Fruit fly (Drosophila melanogaster): ENCODE data around the gene IntS4.

Gene IntS4

DNA sequence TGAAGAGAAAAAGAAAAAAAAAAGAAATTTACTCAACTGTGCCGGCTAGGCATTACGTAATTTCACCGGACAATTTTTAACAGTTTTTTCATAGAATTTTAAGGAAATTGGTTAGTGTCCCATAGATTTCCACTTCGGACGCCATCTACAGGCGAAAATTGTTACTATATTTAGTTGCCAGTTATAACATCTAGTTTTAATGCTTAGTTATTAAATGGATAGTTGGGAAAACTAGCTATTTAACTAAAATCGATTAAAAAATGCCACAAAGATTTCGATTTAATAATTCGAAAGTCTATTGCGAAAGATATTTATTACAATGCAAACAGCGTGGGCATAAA is 24.3 kb downstream of the IntS4 start:
- no peak for TF ChIP-seq CG15710 (tag; optimal IDR thresholded peaks at IDR 0.05)
- TF ChIP-seq CG14655 (GFP tag; optimal IDR thresholded peaks at IDR 0.05) = no peak
- no peak for TF ChIP-seq CG10348 (GFP tag; IDR thresholded peaks at IDR 0.05)
- no peak for TF ChIP-seq CG4496 (GFP tag; IDR thresholded peaks at IDR 0.05)
- TF ChIP-seq CG17806 (tag; optimal IDR thresholded peaks at IDR 0.05) = no peak
- no peak for TF ChIP-seq CG12605 (GFP tag; IDR thresholded peaks at IDR 0.05)
- TF ChIP-seq EcR (GFP tag; optimal IDR thresholded peaks at IDR 0.05) = no peak
- TF ChIP-seq CG13204 (GFP tag; optimal IDR thresholded peaks at IDR 0.05) = no peak
- no peak for TF ChIP-seq CG8159 (tag; optimal IDR thresholded peaks at IDR 0.05)

DNA sequence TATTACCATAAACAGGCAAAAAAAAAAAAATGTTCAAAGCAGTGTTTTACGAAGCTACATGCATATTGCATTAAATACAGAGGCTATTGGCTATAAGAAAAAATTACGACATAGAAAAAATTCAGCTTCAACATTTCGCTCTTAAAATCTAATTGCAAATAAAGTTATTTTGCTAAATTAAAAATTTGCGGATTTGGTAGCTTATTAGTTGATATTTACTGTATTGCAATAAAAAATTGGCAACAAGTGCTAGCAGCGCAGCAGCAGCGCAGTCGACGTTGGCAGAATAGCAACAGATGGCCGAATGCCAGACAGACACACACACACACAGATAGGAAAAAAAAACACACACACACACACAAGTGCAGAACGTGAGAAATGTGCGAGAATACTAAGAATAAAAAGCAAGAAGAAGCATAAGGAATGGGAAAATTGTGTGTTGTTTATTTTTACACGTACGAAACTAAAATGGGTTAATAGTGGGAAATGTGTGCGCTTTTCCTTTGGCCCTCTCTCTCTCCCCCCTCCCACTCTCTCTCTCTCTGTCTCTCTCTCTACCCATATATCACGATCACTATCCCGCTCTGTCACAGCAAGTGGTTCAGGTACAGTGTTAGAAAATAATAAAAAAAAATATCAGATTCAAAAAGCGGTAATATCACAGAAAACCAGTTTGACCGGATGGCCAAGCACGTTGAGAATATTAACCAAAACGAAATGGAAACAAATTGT is 24.8 kb downstream of the IntS4 start:
- TF ChIP-seq CG32121 (GFP tag; IDR thresholded peaks at IDR 0.05) (peak; percentile 92), rn (GFP tag; IDR thresholded peaks at IDR 0.05) (peak; percentile 72; the same call in 1 of the 2 replicates), fd96Ca (GFP tag; IDR thresholded peaks at IDR 0.05) (peak; percentile 17; the same call in 1 of the 3 replicates), EcR (GFP tag; optimal IDR thresholded peaks at IDR 0.05) (no peak), gl (tag; optimal IDR thresholded peaks at IDR 0.05) (no peak), CG15710 (tag; optimal IDR thresholded peaks at IDR 0.05) (no peak), CG8159 (tag; optimal IDR thresholded peaks at IDR 0.05) (no peak), CG17806 (tag; optimal IDR thresholded peaks at IDR 0.05) (peak; percentile 3), CG4496 (GFP tag; IDR thresholded peaks at IDR 0.05) (peak; percentile 91), Pif1A (GFP tag; optimal IDR thresholded peaks at IDR 0.05) (peak; percentile 1), CG12605 (GFP tag; IDR thresholded peaks at IDR 0.05) (peak; percentile 67), CG10348 (GFP tag; IDR thresholded peaks at IDR 0.05) (no peak), CG14655 (GFP tag; optimal IDR thresholded peaks at IDR 0.05) (peak; percentile 72), D1 (tag; optimal IDR thresholded peaks at IDR 0.05) (no peak), CG9948 (tag; optimal IDR thresholded peaks at IDR 0.05) (no peak), CG8301 (tag; optimal IDR thresholded peaks at IDR 0.05) (peak; percentile 74), Pif1B (GFP tag; optimal IDR thresholded peaks at IDR 0.05) (no peak), Snoo (tag; optimal IDR thresholded peaks at IDR 0.05) (no peak), CG13204 (GFP tag; optimal IDR thresholded peaks at IDR 0.05) (no peak), Ets98B (GFP tag; IDR thresholded peaks at IDR 0.05) (peak; percentile 90), CG34367 (tag; optimal IDR thresholded peaks at IDR 0.05) (no peak)

DNA sequence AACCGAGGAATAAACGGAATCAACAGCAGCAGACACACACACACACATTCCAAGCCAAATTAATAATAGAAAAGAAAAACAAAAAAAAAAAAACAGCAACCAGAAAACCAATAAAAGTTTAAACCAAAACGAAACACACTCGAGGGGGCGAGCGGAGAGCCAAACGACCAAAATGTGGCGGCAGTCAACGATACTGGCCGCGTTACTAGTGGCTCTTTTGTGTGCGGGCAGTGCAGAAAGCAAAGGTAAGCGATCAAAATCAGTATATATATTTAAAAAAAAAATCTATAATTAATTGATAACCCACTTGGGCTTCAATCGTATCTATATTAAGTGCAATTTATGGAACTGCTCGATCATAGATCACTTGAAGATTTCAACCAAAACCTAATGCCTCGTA is 26.8 kb downstream of the IntS4 start:
- TF ChIP-seq Ets98B (GFP tag; IDR thresholded peaks at IDR 0.05) (peak; percentile 13; the same call in 1 of the 2 replicates), EcR (GFP tag; optimal IDR thresholded peaks at IDR 0.05) (no peak)

DNA sequence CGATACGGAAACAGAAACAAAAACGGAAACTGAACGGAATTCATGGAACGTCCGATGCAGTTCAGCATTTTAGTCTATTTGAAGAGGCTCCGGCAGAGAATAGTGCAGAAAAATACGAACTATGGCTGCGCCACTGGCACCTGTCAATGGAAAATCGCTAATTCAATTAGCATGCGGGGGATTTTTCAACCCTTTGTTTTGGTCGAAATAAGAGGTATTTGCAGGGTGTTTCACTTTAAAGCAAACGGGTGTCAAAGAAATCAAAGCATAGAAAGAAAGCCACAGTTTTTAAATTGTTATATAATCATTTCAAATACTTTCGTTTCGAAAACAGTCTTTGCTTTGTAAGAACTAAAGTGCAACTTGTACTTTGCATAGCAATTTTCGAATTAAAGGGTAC is 29.0 kb downstream of the IntS4 start, which contains the start of gene PIP82:
PIP82 (minus strand) TSS at position 101 of the 400 bp plus-strand sequence.
- TF ChIP-seq EcR (GFP tag; optimal IDR thresholded peaks at IDR 0.05) (no peak), CG34367 (tag; optimal IDR thresholded peaks at IDR 0.05) (no peak), Pif1B (GFP tag; optimal IDR thresholded peaks at IDR 0.05) (no peak)

DNA sequence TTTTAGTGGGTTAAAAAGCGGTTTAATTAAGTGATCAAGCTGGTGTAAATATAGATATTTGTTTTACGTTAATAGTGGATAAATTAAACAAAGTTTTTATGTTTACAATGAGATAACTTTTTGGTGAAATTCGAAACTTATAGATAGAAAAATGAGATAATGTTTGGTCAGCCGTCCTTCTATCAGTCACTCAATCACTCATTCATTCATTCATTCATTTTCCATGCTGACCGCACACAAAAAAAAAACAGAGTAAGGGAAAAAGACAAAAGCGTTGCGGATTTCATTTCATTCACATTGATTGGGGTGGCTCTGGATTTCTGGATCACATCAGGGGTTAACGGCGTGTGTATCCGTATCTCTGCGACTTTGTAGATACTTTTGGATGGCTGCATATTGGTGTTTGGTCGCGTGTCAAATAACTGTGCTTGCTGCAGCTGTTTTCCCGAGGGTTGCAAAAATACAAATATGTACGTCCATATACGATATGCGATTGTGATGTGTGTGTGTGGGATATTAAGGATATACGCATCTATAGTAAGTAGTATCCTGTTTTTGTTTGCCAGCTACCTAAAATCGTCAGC is 34.9 kb downstream of the IntS4 start:
- TF ChIP-seq CG32121 (GFP tag; IDR thresholded peaks at IDR 0.05) = no peak
- no peak for TF ChIP-seq CG4496 (GFP tag; IDR thresholded peaks at IDR 0.05)

DNA sequence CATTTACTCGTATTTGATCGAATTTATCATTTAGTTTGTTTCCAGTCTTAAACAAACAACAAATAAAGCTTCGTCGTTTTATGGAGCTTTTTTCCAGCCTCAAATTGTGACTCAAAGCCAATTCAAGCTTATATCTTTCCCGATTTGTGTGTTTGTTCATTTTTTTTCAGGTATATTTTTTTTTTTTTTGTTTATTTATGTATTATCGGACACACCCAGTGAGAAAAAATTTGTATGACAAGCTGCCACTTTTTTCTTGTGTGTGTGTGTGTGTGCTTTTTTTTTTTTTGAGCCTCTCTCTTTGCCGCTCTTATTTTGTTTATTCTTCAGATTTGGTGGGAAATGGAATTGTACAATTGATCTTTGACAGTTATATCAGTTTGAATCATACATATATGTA is 36.1 kb downstream of the IntS4 start:
- no peak for TF ChIP-seq Pif1B (GFP tag; optimal IDR thresholded peaks at IDR 0.05)
- TF ChIP-seq CG8159 (tag; optimal IDR thresholded peaks at IDR 0.05) = no peak
- TF ChIP-seq CG12605 (GFP tag; IDR thresholded peaks at IDR 0.05) = no peak
- no peak for TF ChIP-seq CG15710 (tag; optimal IDR thresholded peaks at IDR 0.05)
- no peak for TF ChIP-seq gl (tag; optimal IDR thresholded peaks at IDR 0.05)
- peak; percentile 30; the same call in 1 of the 2 replicates for TF ChIP-seq CG32121 (GFP tag; IDR thresholded peaks at IDR 0.05)
- TF ChIP-seq fd96Ca (GFP tag; IDR thresholded peaks at IDR 0.05) = no peak
- TF ChIP-seq CG14655 (GFP tag; optimal IDR thresholded peaks at IDR 0.05) = no peak
- TF ChIP-seq D1 (tag; optimal IDR thresholded peaks at IDR 0.05) = no peak
- TF ChIP-seq CG13204 (GFP tag; optimal IDR thresholded peaks at IDR 0.05) = no peak
- no peak for TF ChIP-seq CG9948 (tag; optimal IDR thresholded peaks at IDR 0.05)
- TF ChIP-seq Ets98B (GFP tag; IDR thresholded peaks at IDR 0.05) = no peak; the same call in 1 of the 2 replicates
- TF ChIP-seq CG4496 (GFP tag; IDR thresholded peaks at IDR 0.05) = no peak
- TF ChIP-seq CG17806 (tag; optimal IDR thresholded peaks at IDR 0.05) = no peak
- no peak for TF ChIP-seq CG10348 (GFP tag; IDR thresholded peaks at IDR 0.05)
- TF ChIP-seq Pif1A (GFP tag; optimal IDR thresholded peaks at IDR 0.05) = peak; percentile 8

DNA sequence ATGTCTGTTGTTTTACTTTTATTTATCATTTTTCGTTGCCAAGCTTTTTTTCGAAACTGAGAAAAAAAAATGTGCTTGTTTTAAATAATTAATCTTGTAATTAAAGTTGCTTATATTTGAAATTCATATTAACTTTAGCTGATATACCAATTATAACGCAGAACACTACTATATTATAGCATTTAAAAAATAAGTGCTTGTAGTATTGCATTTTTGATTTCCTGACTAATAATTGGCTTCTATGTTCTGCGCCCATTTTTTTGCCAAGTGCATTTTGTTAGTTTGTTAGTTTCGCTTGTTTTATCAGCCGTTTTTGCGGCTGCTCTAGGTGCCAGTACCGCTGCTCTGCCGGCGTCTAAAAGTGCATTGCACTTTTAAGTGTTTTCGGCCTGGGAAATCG is 37.1 kb downstream of the IntS4 start:
- TF ChIP-seq CG8301 (tag; optimal IDR thresholded peaks at IDR 0.05) (peak; percentile 50), rn (GFP tag; IDR thresholded peaks at IDR 0.05) (no peak), CG9948 (tag; optimal IDR thresholded peaks at IDR 0.05) (no peak), CG13204 (GFP tag; optimal IDR thresholded peaks at IDR 0.05) (no peak), CG4496 (GFP tag; IDR thresholded peaks at IDR 0.05) (peak; percentile 52; the same call in 2 of the 3 replicates), CG34367 (tag; optimal IDR thresholded peaks at IDR 0.05) (no peak), CG14655 (GFP tag; optimal IDR thresholded peaks at IDR 0.05) (peak; percentile 55), Pif1B (GFP tag; optimal IDR thresholded peaks at IDR 0.05) (no peak), Pif1A (GFP tag; optimal IDR thresholded peaks at IDR 0.05) (no peak), CG15710 (tag; optimal IDR thresholded peaks at IDR 0.05) (no peak), D1 (tag; optimal IDR thresholded peaks at IDR 0.05) (no peak), CG12605 (GFP tag; IDR thresholded peaks at IDR 0.05) (no peak), CG10348 (GFP tag; IDR thresholded peaks at IDR 0.05) (no peak), CG17806 (tag; optimal IDR thresholded peaks at IDR 0.05) (no peak), gl (tag; optimal IDR thresholded peaks at IDR 0.05) (no peak), Snoo (tag; optimal IDR thresholded peaks at IDR 0.05) (no peak), CG32121 (GFP tag; IDR thresholded peaks at IDR 0.05) (peak; percentile 64), Ets98B (GFP tag; IDR thresholded peaks at IDR 0.05) (peak; percentile 26; the same call in 1 of the 2 replicates), CG8159 (tag; optimal IDR thresholded peaks at IDR 0.05) (no peak), fd96Ca (GFP tag; IDR thresholded peaks at IDR 0.05) (no peak), EcR (GFP tag; optimal IDR thresholded peaks at IDR 0.05) (no peak)

Measured in whole organism, pupa.